4 worm cellular contexts compared by ENCODE assay signal in genomic region chrIV:12093384-12093783, ce11.
TF ChIP-seq lines count a peak whose summit lies in the region.

Gene cpsf-4, minus strand, starts transcription at chrIV:12093445.

TF ChIP-seq in whole organism, L1 larva, 84 proteins besides CTCF, POLR2A, EP300 and RAD21:
- TF ChIP-seq nhr-85 (tag; lab: Kevin White, UChicago), result no peak
- peak; percentile 21 to 77 for TF ChIP-seq lsy-2 (tag; optimal IDR thresholded peaks at IDR 0.05; lab: Kevin White, UChicago)
- TF ChIP-seq efl-1 (optimal IDR thresholded peaks at IDR 0.05; lab: Kevin White, UChicago), result peak in 1 of 2 experiments; percentile 6
- TF ChIP-seq efl-1 (GFP tag; optimal IDR thresholded peaks at IDR 0.05 in 1 of 2; lab: Kevin White, UChicago), result no peak
- TF ChIP-seq zip-4 (GFP tag; optimal IDR thresholded peaks at IDR 0.05; lab: Kevin White, UChicago), result no peak
- no peak for TF ChIP-seq ama-1 (optimal IDR thresholded peaks at IDR 0.05; lab: Kevin White, UChicago)

TF ChIP-seq in whole organism, L2 larva, 48 proteins besides CTCF, POLR2A, EP300 and RAD21:
- TF ChIP-seq dmd-4 (tag; optimal IDR thresholded peaks at IDR 0.05; lab: Kevin White, UChicago) (no peak), alr-1 (tag; optimal IDR thresholded peaks at IDR 0.05; lab: Kevin White, UChicago) (no peak), lin-39 (tag; optimal IDR thresholded peaks at IDR 0.05; lab: Kevin White, UChicago) (no peak), unc-55 (GFP tag; optimal IDR thresholded peaks at IDR 0.05; lab: Kevin White, UChicago) (peak; percentile 20), nhr-237 (tag; optimal IDR thresholded peaks at IDR 0.05; lab: Kevin White, UChicago) (no peak), ztf-11 (tag; optimal IDR thresholded peaks at IDR 0.05; lab: Kevin White, UChicago) (no peak), unc-39 (tag; optimal IDR thresholded peaks at IDR 0.05; lab: Kevin White, UChicago) (no peak), F13H6.1 (tag; optimal IDR thresholded peaks at IDR 0.05; lab: Kevin White, UChicago) (no peak), zag-1 (tag; optimal IDR thresholded peaks at IDR 0.05; lab: Kevin White, UChicago) (no peak), lin-13 (GFP tag; optimal IDR thresholded peaks at IDR 0.05; lab: Kevin White, UChicago) (no peak), skn-1 (tag; optimal IDR thresholded peaks at IDR 0.05; lab: Kevin White, UChicago) (no peak), ceh-16 (tag; optimal IDR thresholded peaks at IDR 0.05; lab: Kevin White, UChicago) (no peak), C34F6.9 (tag; optimal IDR thresholded peaks at IDR 0.05; lab: Kevin White, UChicago) (no peak), elt-3 (tag; optimal IDR thresholded peaks at IDR 0.05; lab: Kevin White, UChicago) (no peak), egl-27 (tag; optimal IDR thresholded peaks at IDR 0.05; lab: Kevin White, UChicago) (no peak), lsy-2 (tag; optimal IDR thresholded peaks at IDR 0.05; lab: Kevin White, UChicago) (peak in 1 of 2 experiments; percentile 72), elt-1 (tag; optimal IDR thresholded peaks at IDR 0.05; lab: Kevin White, UChicago) (no peak), fos-1 (tag; optimal IDR thresholded peaks at IDR 0.05; lab: Kevin White, UChicago) (no peak)
TF ChIP-seq in whole organism, L2 larva: peak in this region for 2.

TF ChIP-seq in whole organism, mixed stage, embryonic, 35 proteins besides CTCF, POLR2A, EP300 and RAD21:
- no peak for TF ChIP-seq ceh-83 (GFP tag; optimal IDR thresholded peaks at IDR 0.05; lab: Kevin White, UChicago)
- TF ChIP-seq elt-3 (tag; optimal IDR thresholded peaks at IDR 0.05; lab: Kevin White, UChicago), result no peak
- TF ChIP-seq ham-2 (GFP tag; optimal IDR thresholded peaks at IDR 0.05; lab: Kevin White, UChicago), result no peak
- TF ChIP-seq zip-8 (tag; optimal IDR thresholded peaks at IDR 0.05; lab: Kevin White, UChicago), result no peak
- TF ChIP-seq lsy-2 (tag; optimal IDR thresholded peaks at IDR 0.05; lab: Kevin White, UChicago), result peak; percentile 41
TF ChIP-seq in whole organism, mixed stage, embryonic: peak in this region for 1.

TF ChIP-seq in whole organism, young adult, 124 proteins besides CTCF, POLR2A, EP300 and RAD21:
- TF ChIP-seq lsl-1 (GFP tag; optimal IDR thresholded peaks at IDR 0.05; lab: Kevin White, UChicago), result peak; percentile 70
- TF ChIP-seq lin-54 (GFP tag; optimal IDR thresholded peaks at IDR 0.05; lab: Kevin White, UChicago), result no peak
- TF ChIP-seq aptf-2 (GFP tag; conservative IDR thresholded peaks at IDR 0.05; lab: Robert Waterston, UW), result no peak
TF ChIP-seq in whole organism, young adult: peak in this region for 1.
